Fruit fly (Drosophila melanogaster): ENCODE results near the gene CG42717.

DNA sequence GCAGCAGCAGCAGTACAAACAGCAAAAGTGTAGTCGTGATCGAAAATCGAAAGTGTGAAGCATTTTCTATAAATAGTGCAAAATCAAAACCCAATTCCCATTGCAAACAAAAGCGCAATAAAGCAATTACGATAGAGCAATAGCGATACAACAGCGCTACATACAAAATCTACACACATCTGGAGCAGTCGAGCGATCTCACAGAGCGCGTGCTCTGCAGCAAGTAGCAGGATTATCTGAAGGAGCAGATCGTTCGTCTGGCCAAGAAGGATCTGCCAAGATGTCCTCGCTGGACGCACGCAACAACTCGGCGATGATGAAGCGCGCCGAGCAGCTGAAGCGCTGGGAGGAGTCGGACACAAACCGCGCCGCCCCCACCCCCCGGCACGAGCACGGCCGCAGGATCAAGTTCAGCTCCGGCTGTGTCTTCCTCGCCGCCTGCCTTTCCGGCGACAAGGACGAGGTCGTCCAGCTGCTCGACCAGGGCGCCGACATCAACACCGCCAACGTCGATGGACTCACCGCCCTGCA, 20.1 kb upstream of the CG42717 start:
- TF ChIP-seq CTCF (optimal IDR thresholded peaks at IDR 0.05) (no peak), CG8478 (optimal IDR thresholded peaks at IDR 0.05) (no peak)
